Fruit fly (Drosophila melanogaster) whole organism, wandering third instar larva: ENCODE measurements around the gene Eip63F-1.

Experiments
- CG32264 ChIP-seq: fragments of 200-800 bp; sonication (Bioruptor generic); optimal IDR thresholded peaks from 2 replicates; lab custom pipeline; 2016; ENCODE audit warnings: missing biosample characterization, missing genetic modification characterization
- GATAd ChIP-seq: sonication (Bioruptor generic); optimal IDR thresholded peaks from 2 replicates; lab custom pipeline; 2016; ENCODE audit warnings: missing biosample characterization, missing genetic modification characterization
- Jra ChIP-seq: sonication (Bioruptor generic); optimal IDR thresholded peaks from 2 replicates; lab custom pipeline; 2016; ENCODE audit warnings: missing biosample characterization, missing genetic modification characterization
- Myc ChIP-seq: fragments of >200 bp; optimal IDR thresholded peaks from 2 replicates; lab custom pipeline; 2017
- N ChIP-seq: fragments of >200 bp; optimal IDR thresholded peaks from 2 replicates; lab custom pipeline; 2018; ENCODE audit warnings: missing biosample characterization, missing external identifiers, missing genetic modification characterization
- OdsH ChIP-seq: fragments of 200-800 bp; sonication (Bioruptor generic); optimal IDR thresholded peaks from 2 replicates; lab custom pipeline; 2016; ENCODE audit warnings: missing biosample characterization, mild to moderate bottlenecking, missing genetic modification characterization
- br ChIP-seq: fragments of 200-800 bp; sonication (Bioruptor generic); optimal IDR thresholded peaks from 2 replicates; lab custom pipeline; 2016; ENCODE audit warnings: missing biosample characterization, missing genetic modification characterization
- fru ChIP-seq: fragments of 200-800 bp; sonication (Bioruptor generic); optimal IDR thresholded peaks from 3 replicates; lab custom pipeline; 2016; ENCODE audit warnings: missing biosample characterization, mild to moderate bottlenecking, missing genetic modification characterization
- pan ChIP-seq: fragments of >200 bp; optimal IDR thresholded peaks from 2 replicates; lab custom pipeline; 2017
- psq ChIP-seq: fragments of 200-800 bp; sonication (Bioruptor generic); optimal IDR thresholded peaks from 3 replicates; lab custom pipeline; 2017; ENCODE audit warnings: missing biosample characterization, mild to moderate bottlenecking, missing genetic modification characterization, moderate library complexity
- sv ChIP-seq: fragments of 200-800 bp; sonication (Bioruptor generic); optimal IDR thresholded peaks from 3 replicates; lab custom pipeline; 2016; ENCODE audit warnings: missing biosample characterization, missing genetic modification characterization
- tai ChIP-seq: sonication (Bioruptor generic); optimal IDR thresholded peaks from 2 replicates; lab custom pipeline; 2016; ENCODE audit warnings: missing biosample characterization, missing genetic modification characterization
- usp ChIP-seq: fragments of >200 bp; optimal IDR thresholded peaks from 2 replicates; lab custom pipeline; 2017; ENCODE audit warnings: missing biosample characterization, missing genetic modification characterization

DNA sequence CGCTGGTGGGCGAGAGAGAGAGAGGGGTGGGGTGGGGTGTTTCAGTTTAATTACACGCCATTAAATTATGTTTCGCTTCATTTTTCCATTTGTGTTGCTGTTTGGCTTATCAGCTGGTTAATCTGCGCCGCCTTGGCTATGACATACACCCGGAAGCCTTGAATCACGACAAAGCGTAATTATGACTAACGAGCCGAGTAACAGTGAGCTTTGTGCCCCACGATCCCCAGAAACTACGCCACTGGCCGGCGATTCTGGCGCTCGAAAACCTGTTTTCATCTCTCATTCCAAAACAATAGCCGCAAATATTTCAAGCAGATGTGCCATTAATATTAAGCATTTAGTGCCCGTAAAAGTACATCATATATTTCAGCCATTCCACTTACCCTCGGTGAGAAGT is 16.5 kb upstream of the Eip63F-1 start:
- TF ChIP-seq N (GFP tag; lab: Kevin White, UChicago) = no peak
- no peak for TF ChIP-seq psq (GFP tag; lab: Kevin White, UChicago)
- no peak for TF ChIP-seq Myc (lab: Kevin White, UChicago)
- TF ChIP-seq GATAd (GFP tag; lab: Kevin White, UChicago) = no peak
- TF ChIP-seq br (GFP tag; lab: Kevin White, UChicago) = no peak
- no peak for TF ChIP-seq usp
- TF ChIP-seq sv (GFP tag; lab: Kevin White, UChicago) = no peak
- no peak for TF ChIP-seq Jra
- TF ChIP-seq fru (GFP tag; lab: Kevin White, UChicago) = no peak
- TF ChIP-seq pan (lab: Kevin White, UChicago) = no peak
- TF ChIP-seq tai (GFP tag; lab: Kevin White, UChicago) = no peak
- TF ChIP-seq OdsH (GFP tag; lab: Kevin White, UChicago) = no peak
- no peak for TF ChIP-seq CG32264
